Worm (Caenorhabditis elegans) whole organism, mixed stage, embryonic: ENCODE data around the gene asp-18.

ENCODE experiments used
- hlh-1 ChIP-seq: fragments of 150-350 bp; optimal IDR thresholded peaks from 2 replicates; lab custom pipeline; 2014; ENCODE audit warnings: missing biosample characterization, missing genetic modification reagents, missing genetic modification characterization
- lin-13 ChIP-seq: fragments of 150-350 bp; optimal IDR thresholded peaks from 2 replicates; lab custom pipeline; 2014; ENCODE audit warnings: missing biosample characterization, missing genetic modification characterization
- mep-1 ChIP-seq: fragments of 150-350 bp; optimal IDR thresholded peaks from 2 replicates; lab custom pipeline; 2017; ENCODE audit warnings: missing biosample characterization, missing genetic modification reagents, missing genetic modification characterization, inconsistent platforms
- nhr-237 ChIP-seq: fragments of 150-350 bp; optimal IDR thresholded peaks from 2 replicates; lab custom pipeline; 2014; ENCODE audit warnings: missing biosample characterization, missing genetic modification characterization
- nhr-28 ChIP-seq: fragments of 150-350 bp; optimal IDR thresholded peaks from 2 replicates; lab custom pipeline; 2014; ENCODE audit warnings: missing biosample characterization, missing genetic modification characterization
- snpc-4 ChIP-seq: fragments of 150-350 bp; optimal IDR thresholded peaks from 2 replicates; lab custom pipeline; 2014; ENCODE audit warnings: missing biosample characterization, missing genetic modification characterization
- unc-120 ChIP-seq: sonication (generic microtip); optimal IDR thresholded peaks from 2 replicates; lab custom pipeline; 2017; ENCODE audit warnings: missing genetic modification characterization, missing compliant biosample characterization; ENCODE audit not compliant: poor library complexity, severe bottlenecking
- unc-39 ChIP-seq: fragments of 150-350 bp; optimal IDR thresholded peaks from 2 replicates; lab custom pipeline; 2014; ENCODE audit warnings: missing biosample characterization, missing genetic modification characterization
- unc-62 ChIP-seq: fragments of 150-350 bp; optimal IDR thresholded peaks from 2 replicates; lab custom pipeline; 2014; ENCODE audit warnings: missing biosample characterization, missing genetic modification reagents, missing genetic modification characterization

DNA sequence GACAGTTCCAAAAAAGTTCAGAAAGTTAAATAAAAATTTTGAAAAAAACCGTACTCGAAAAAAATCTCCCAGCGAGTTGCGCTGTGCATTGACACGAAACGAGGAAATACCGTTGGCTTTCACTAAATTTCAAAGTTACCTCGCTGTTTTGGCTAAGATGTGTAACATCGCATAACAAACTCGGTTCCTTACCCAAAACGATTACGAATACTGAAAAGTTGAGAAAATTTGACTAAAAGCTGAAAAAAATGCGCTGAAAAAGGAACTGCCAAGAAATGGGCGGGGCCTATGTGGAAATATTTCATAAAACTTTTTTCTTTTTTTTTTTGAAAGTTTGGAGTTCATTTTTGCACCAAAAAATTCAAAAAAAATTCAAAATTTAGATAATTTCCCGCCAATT, 12.1 kb downstream of the asp-18 start:
- TF ChIP-seq nhr-28 (tag; lab: Kevin White, UChicago): no peak
- TF ChIP-seq snpc-4 (tag; lab: Kevin White, UChicago): no peak
- TF ChIP-seq unc-39 (tag; lab: Kevin White, UChicago): no peak
- TF ChIP-seq mep-1: no peak
- TF ChIP-seq lin-13 (tag; lab: Kevin White, UChicago): no peak
- TF ChIP-seq unc-120: no peak
- no peak for TF ChIP-seq nhr-237
- TF ChIP-seq hlh-1 (tag; lab: Kevin White, UChicago): no peak
- no peak for TF ChIP-seq unc-62 (GFP tag; lab: Kevin White, UChicago)
